Worm (Caenorhabditis elegans): Measurements from ENCODE around the gene F58A3.3.

DNA sequence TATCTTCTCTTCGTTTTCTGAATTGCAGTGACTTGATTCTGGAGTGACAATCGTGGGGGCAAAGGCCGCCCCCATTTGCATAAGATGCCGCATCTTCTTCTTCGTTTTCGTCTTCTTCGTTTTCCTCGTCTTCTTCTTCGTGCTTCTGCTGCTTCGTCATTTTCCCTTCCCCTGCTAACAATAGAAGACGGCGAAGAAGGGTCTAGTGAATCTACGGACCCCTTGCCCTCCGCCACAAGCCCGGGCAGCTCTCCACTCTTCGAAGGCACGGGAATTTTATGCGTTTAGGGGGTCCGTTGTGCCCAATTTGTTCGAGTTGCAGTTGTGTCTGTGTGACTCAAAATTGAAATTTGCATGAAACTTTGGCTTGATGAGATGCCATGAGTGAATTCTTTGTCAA lies 19.4 kb downstream of the F58A3.3 start:
- no peak for TF ChIP-seq F57A8.1 (GFP tag; optimal IDR thresholded peaks at IDR 0.05)
- no peak for TF ChIP-seq dpl-1 (GFP tag; optimal IDR thresholded peaks at IDR 0.05)
- TF ChIP-seq ztf-6 (GFP tag; IDR thresholded peaks at IDR 0.05) = no peak
- TF ChIP-seq pbrm-1 (GFP tag; IDR thresholded peaks at IDR 0.05) = 0 out of 2 replicates have a peak, but pooled peaks have one; percentile 11
- TF ChIP-seq unc-130 (GFP tag; optimal IDR thresholded peaks at IDR 0.05) = no peak
- no peak for TF ChIP-seq snpc-3.4 (tag; optimal IDR thresholded peaks at IDR 0.05)
- no peak for TF ChIP-seq dox-1 (GFP tag; IDR thresholded peaks at IDR 0.05)
- TF ChIP-seq snpc-4 (GFP tag; optimal IDR thresholded peaks at IDR 0.05) = no peak
- no peak for TF ChIP-seq snpc-4 (tag; optimal IDR thresholded peaks at IDR 0.05)
- no peak for TF ChIP-seq nhr-80 (tag; optimal IDR thresholded peaks at IDR 0.05)
- no peak for TF ChIP-seq mes-4 (tag; optimal IDR thresholded peaks at IDR 0.05)
- TF ChIP-seq egl-18 (GFP tag; IDR thresholded peaks at IDR 0.05) = no peak
